Fruit fly (Drosophila melanogaster): ENCODE results near the gene CG4770.

Gene CG4770

DNA sequence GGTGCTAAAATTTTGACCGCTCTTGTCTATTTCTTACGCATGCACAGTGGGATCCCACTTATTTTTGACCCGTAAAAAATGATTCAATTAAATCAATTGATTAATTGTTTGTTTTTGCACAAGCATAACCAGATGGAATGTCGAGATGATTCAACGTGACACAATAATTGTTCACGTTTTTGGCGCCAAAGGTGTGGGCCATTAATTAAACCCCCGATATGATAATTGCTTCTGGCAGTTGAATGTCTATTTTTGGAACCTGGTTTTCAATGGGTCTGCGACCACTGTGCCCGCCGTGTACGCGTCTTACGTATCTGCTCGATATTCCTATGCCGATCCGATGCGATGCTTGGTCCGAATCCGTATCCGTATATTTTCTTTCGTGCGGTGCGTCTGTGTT, 26.3 kb upstream of the CG4770 start (continued):
- TF ChIP-seq CG8319 (GFP tag; optimal IDR thresholded peaks at IDR 0.05) (no peak), CG6276 (GFP tag; optimal IDR thresholded peaks at IDR 0.05) (no peak), Eip75B (GFP tag; optimal IDR thresholded peaks at IDR 0.05) (no peak), CG4318 (GFP tag; optimal IDR thresholded peaks at IDR 0.05) (no peak), Smox (GFP tag; optimal IDR thresholded peaks at IDR 0.05) (no peak), CG34406 (GFP tag; optimal IDR thresholded peaks at IDR 0.05) (no peak), topi (GFP tag; optimal IDR thresholded peaks at IDR 0.05) (no peak), CG6854 (GFP tag; optimal IDR thresholded peaks at IDR 0.05) (no peak), spab (GFP tag; optimal IDR thresholded peaks at IDR 0.05) (no peak), dsx (GFP tag; optimal IDR thresholded peaks at IDR 0.05; ENCODE audit: poor library complexity, severe bottlenecking) (no peak), ss (GFP tag; optimal IDR thresholded peaks at IDR 0.05) (no peak), Lpt (GFP tag; optimal IDR thresholded peaks at IDR 0.05) (no peak), CG11294 (GFP tag; IDR thresholded peaks at IDR 0.05) (peak; percentile 58; the same call in 1 of the 2 replicates), svp (GFP tag) (peak; percentile 76), Eip78C (GFP tag) (peak; percentile 78), Sox102F (GFP tag; optimal IDR thresholded peaks at IDR 0.05) (no peak), salr (GFP tag; optimal IDR thresholded peaks at IDR 0.05) (peak in 1 of 2 experiments; percentile 6), eg (GFP tag; IDR thresholded peaks at IDR 0.05) (peak; percentile 66; the same call in 2 of the 3 replicates), esn (GFP tag; optimal IDR thresholded peaks at IDR 0.05) (no peak), cyc (GFP tag; optimal IDR thresholded peaks at IDR 0.05) (peak; percentile 33), achi (GFP tag; optimal IDR thresholded peaks at IDR 0.05) (peak; percentile 32), CG8119 (GFP tag; IDR thresholded peaks at IDR 0.05) (peak; percentile 58)

DNA sequence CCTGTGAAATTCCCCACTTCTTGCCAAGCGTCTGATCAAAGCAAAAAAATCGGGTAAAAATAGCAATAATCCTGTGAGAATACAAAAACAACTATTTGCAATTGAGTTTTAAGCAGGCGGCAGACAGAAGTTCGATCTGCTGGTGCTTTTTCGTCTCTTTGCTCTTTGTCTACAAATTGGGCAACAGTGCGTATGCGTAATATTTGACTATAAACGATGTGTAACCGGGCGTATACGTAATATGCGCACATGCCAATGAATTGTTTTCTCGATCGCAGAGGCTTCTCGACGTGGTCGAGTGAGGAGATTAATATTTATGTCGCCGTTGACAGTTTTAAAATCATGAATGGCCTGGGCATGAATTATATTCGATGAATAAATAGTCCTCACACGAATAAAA, 23.0 kb upstream of the CG4770 start:
- TF ChIP-seq CG7368 (GFP tag; optimal IDR thresholded peaks at IDR 0.05) (no peak), CG8632 (GFP tag; optimal IDR thresholded peaks at IDR 0.05) (no peak), cyc (GFP tag; optimal IDR thresholded peaks at IDR 0.05) (no peak), fkh (GFP tag; optimal IDR thresholded peaks at IDR 0.05) (no peak), esn (GFP tag; optimal IDR thresholded peaks at IDR 0.05) (no peak), Eip75B (GFP tag; optimal IDR thresholded peaks at IDR 0.05) (no peak), Eip78C (GFP tag) (no peak), svp (GFP tag) (no peak), CG4318 (GFP tag; optimal IDR thresholded peaks at IDR 0.05) (no peak)

DNA sequence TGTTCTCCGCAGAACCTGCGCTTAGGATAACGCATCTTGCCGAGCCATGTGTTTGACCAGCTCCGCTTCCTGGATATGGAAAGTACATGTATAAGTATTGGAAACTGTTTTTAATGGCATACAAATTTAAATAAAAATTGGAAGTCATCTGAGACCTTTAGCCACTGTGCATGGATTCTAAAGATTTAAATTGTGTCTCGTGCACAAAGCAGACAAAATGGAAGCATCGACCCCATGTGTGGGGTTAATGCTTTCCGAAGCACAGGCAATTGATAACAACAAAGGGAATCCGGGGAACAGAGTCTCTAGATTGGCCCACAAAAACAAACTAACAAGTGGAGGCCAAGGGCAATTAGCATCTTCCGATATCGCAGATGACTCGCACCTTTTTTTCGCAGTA, 16.6 kb upstream of the CG4770 start:
- TF ChIP-seq lz (GFP tag; optimal IDR thresholded peaks at IDR 0.05), result no peak
- peak; percentile 94 for TF ChIP-seq svp (GFP tag)

DNA sequence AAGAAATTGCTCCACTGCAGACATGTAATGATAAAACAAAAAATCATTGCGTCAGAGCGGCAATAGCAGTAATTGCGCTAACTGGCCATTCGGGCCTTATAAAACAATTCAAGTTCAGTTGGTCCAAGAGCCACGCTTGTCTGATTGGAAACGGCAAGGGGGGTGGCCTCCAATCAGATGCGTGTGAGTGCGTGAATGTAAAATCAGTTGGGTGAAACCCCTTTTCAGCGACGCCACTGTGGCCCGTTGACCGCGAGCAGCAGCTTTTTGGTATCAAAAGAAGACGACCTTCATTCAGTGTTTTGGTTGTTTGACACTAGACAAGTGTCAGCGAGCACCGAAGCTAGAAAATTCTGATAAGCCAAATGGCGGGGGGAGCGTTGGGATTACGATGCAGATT, 16.0 kb upstream of the CG4770 start:
- no peak for TF ChIP-seq CG4318 (GFP tag; optimal IDR thresholded peaks at IDR 0.05)

DNA sequence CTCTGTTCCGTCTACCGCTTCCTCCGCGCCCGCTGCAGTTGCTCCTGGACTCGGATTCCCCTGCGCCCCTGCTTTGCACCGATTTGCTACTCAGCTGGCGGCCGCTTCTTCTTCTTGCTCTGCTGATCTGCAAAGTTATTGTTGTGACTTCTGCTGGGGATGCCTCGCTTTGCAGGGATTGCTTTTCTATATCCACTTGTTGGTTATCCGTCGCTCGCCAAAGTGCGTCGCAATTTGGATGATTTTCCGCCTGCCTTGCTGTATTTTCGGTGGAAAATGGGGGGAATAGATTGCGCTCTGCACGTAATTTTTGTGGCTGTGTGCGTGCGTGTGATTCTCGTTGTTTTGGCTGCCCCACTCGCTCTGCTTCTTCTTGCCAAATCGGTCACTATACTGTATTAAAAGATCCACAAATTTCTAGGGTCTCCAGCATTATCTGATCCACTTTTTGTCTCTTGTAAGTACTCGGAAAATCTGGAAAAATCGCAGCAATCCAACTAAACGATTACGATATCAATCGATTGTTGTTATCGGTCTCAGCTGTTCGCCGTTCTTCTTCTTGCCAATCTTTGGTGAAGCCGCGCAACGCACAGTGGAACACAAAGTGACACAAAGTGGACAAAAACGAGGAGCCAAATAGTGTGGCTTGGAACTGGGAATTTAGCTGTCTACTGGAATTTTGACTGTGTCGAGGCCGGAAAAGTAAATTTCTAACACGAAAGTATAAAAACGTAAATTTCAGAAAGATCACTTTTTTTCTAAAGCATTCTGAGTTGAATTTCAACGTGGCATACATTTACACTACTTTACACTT, 15.2 kb upstream of the CG4770 start, which contains the start of gene ClpX:
TSS of gene ClpX (minus strand) at position 764 of the 814 bp plus-strand sequence.
- TF ChIP-seq eg (GFP tag; IDR thresholded peaks at IDR 0.05), result no peak
- TF ChIP-seq CG6276 (GFP tag; optimal IDR thresholded peaks at IDR 0.05), result no peak
- no peak for TF ChIP-seq CG8119 (GFP tag; IDR thresholded peaks at IDR 0.05)
- no peak for TF ChIP-seq Sox102F (GFP tag; optimal IDR thresholded peaks at IDR 0.05)
- TF ChIP-seq Eip78C (GFP tag), result peak; percentile 73
- TF ChIP-seq Gug (GFP tag; IDR thresholded peaks at IDR 0.05), result no peak
- no peak for TF ChIP-seq Hr39 (GFP tag; optimal IDR thresholded peaks at IDR 0.05)
- TF ChIP-seq Hr38 (GFP tag; optimal IDR thresholded peaks at IDR 0.05), result no peak
- TF ChIP-seq fd85E (GFP tag; optimal IDR thresholded peaks at IDR 0.05), result no peak
- no peak for TF ChIP-seq Met (GFP tag; optimal IDR thresholded peaks at IDR 0.05)
- TF ChIP-seq achi (GFP tag; optimal IDR thresholded peaks at IDR 0.05), result no peak
- TF ChIP-seq Eip93F (GFP tag; optimal IDR thresholded peaks at IDR 0.05), result no peak
- no peak for TF ChIP-seq lz (GFP tag; optimal IDR thresholded peaks at IDR 0.05)
- no peak for TF ChIP-seq CG11762 (GFP tag; optimal IDR thresholded peaks at IDR 0.05; ENCODE audit: insufficient read depth)
- TF ChIP-seq CG4318 (GFP tag; optimal IDR thresholded peaks at IDR 0.05), result no peak
- no peak for TF ChIP-seq CG32006 (GFP tag; optimal IDR thresholded peaks at IDR 0.05)
- TF ChIP-seq esn (GFP tag; optimal IDR thresholded peaks at IDR 0.05), result peak; percentile 0
- no peak for TF ChIP-seq OdsH (GFP tag; optimal IDR thresholded peaks at IDR 0.05)
- TF ChIP-seq acj6 (GFP tag; optimal IDR thresholded peaks at IDR 0.05), result no peak
- TF ChIP-seq CG8632 (GFP tag; optimal IDR thresholded peaks at IDR 0.05), result no peak
- no peak for TF ChIP-seq Hr4 (GFP tag; optimal IDR thresholded peaks at IDR 0.05)
- TF ChIP-seq Sox14 (GFP tag; optimal IDR thresholded peaks at IDR 0.05), result no peak
- TF ChIP-seq CG34406 (GFP tag; optimal IDR thresholded peaks at IDR 0.05), result no peak
- TF ChIP-seq CG10669 (GFP tag; optimal IDR thresholded peaks at IDR 0.05), result no peak
- no peak for TF ChIP-seq spab (GFP tag; optimal IDR thresholded peaks at IDR 0.05)
- TF ChIP-seq CG15336 (GFP tag; IDR thresholded peaks at IDR 0.05), result 0 out of 2 replicates have a peak, but pooled peaks have one; percentile 20
- no peak for TF ChIP-seq salr (GFP tag; optimal IDR thresholded peaks at IDR 0.05)
- no peak for TF ChIP-seq Eip75B (GFP tag; optimal IDR thresholded peaks at IDR 0.05)
- TF ChIP-seq CG3919 (GFP tag; optimal IDR thresholded peaks at IDR 0.05), result no peak
